Fruit fly (Drosophila melanogaster) S2 (cell line): Measurements from ENCODE around the gene CG15373.

Source experiments
- CG8478 ChIP-seq: fragments of >200 bp; optimal IDR thresholded peaks from 2 replicates; lab custom pipeline; 2018
- CTCF ChIP-seq, 2 experiments: fragments of >200 bp; optimal IDR thresholded peaks; 2 replicates each; lab custom pipeline; 2018

DNA sequence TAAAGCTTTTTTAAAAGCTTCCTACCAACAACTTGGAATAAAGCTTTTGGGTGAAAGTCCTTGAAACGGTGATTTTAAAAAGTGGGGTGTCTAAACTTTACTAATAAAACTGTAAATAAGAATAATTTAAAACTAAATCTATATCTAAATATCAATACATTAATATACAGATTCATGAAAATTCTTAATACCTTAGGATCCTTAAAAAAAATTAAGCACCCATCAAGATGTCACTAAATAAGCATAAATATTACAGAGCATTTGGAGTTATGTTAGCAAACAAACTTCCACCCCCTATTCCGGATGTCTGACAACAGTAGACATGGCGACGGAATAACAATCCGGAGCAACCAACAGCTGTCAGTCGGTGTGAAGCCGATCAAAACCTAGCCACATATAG lies 20.4 kb downstream of the CG15373 start, which contains the start of gene Dhc16F:
- TF ChIP-seq CG8478 (lab: Kevin White, UChicago) (no peak), CTCF (optimal IDR thresholded peaks at IDR 0.05; lab: Kevin White, UChicago) (no peak)
